Worm (Caenorhabditis elegans) whole organism, dauer: ENCODE measurements around the gene T10B10.9.

Experiments used
- unc-62 ChIP-seq: sonication (generic microtip); optimal IDR thresholded peaks from 2 replicates; lab custom pipeline; 2017; ENCODE audit warnings: missing biosample characterization, missing genetic modification reagents, missing genetic modification characterization

Gene T10B10.9

ce11 chrX:15158699-15159312 is 5.4 kb upstream of the T10B10.9 start, which contains the start of gene C11G10.1:
Gene C11G10.1 (minus strand): TSS chrX:15158749.
- TF ChIP-seq unc-62 (GFP tag; lab: Kevin White, UChicago): no peak

- TF ChIP-seq unc-62 (GFP tag; lab: Kevin White, UChicago): no peak
These were observed 4.8 kb upstream of the T10B10.9 start for ce11 chrX:15159362-15159761.

- no peak for TF ChIP-seq unc-62 (GFP tag; lab: Kevin White, UChicago)
These were observed 3.3 kb upstream of the T10B10.9 start for ce11 chrX:15160923-15161322.

ce11 chrX:15163118-15163517 is 1.1 kb upstream of the T10B10.9 start:
- no peak for TF ChIP-seq unc-62 (GFP tag; lab: Kevin White, UChicago)

- TF ChIP-seq unc-62 (GFP tag; lab: Kevin White, UChicago): no peak
These were observed 1.9 kb downstream of the T10B10.9 start, which contains the start of gene T10B10.8 for ce11 chrX:15166122-15166521. Gene T10B10.8 (minus strand): TSS chrX:15166222.

ce11 chrX:15167692-15168091 is 3.5 kb downstream of the T10B10.9 start:
- no peak for TF ChIP-seq unc-62 (GFP tag; lab: Kevin White, UChicago)

ce11 chrX:15168424-15168823 is 4.2 kb downstream of the T10B10.9 start, which contains the start of gene ocr-3:
Gene ocr-3 (plus strand): TSS chrX:15168724.
- TF ChIP-seq unc-62 (GFP tag; lab: Kevin White, UChicago): no peak

ce11 chrX:15170958-15171357 is 6.8 kb downstream of the T10B10.9 start:
- no peak for TF ChIP-seq unc-62 (GFP tag; lab: Kevin White, UChicago)

ce11 chrX:15173303-15173904 is 9.2 kb downstream of the T10B10.9 start, which contains the start of gene ucr-2.2:
Gene ucr-2.2 (plus strand): TSS chrX:15173904.
- TF ChIP-seq unc-62 (GFP tag; lab: Kevin White, UChicago): no peak

- TF ChIP-seq unc-62 (GFP tag; lab: Kevin White, UChicago): no peak
These were observed 11.0 kb downstream of the T10B10.9 start for ce11 chrX:15175211-15175610.

ce11 chrX:15176431-15176911 is 12.3 kb downstream of the T10B10.9 start, which contains the start of gene col-41:
Gene col-41 (minus strand): TSS chrX:15176481.
- no peak for TF ChIP-seq unc-62 (GFP tag; lab: Kevin White, UChicago)

- no peak for TF ChIP-seq unc-62 (GFP tag; lab: Kevin White, UChicago)
These were observed 17.2 kb downstream of the T10B10.9 start, which contains the start of gene pkhm-2 for ce11 chrX:15181454-15181853. Gene pkhm-2 (minus strand): TSS chrX:15181465.

ce11 chrX:15188510-15188909 is 24.3 kb downstream of the T10B10.9 start:
- no peak for TF ChIP-seq unc-62 (GFP tag; lab: Kevin White, UChicago)

- no peak for TF ChIP-seq unc-62 (GFP tag; lab: Kevin White, UChicago)
These were observed 24.9 kb downstream of the T10B10.9 start for ce11 chrX:15188986-15189675.

- TF ChIP-seq unc-62 (GFP tag; lab: Kevin White, UChicago): no peak
These were observed 25.6 kb downstream of the T10B10.9 start, which contains the start of gene T10B10.4 for ce11 chrX:15189823-15190222. Gene T10B10.4 (plus strand): TSS chrX:15190123.

ce11 chrX:15191370-15191769 is 27.2 kb downstream of the T10B10.9 start:
- no peak for TF ChIP-seq unc-62 (GFP tag; lab: Kevin White, UChicago)
